Worm (Caenorhabditis elegans) whole organism, midembryonic: Measurements from ENCODE around the gene ZK742.3.

Experiments used
- T22C8.4 ChIP-seq: fragments of 200-800 bp; sonication (Bioruptor generic); IDR thresholded peaks from 2 replicates; pipeline ENCODE4 v1.3.6; 2022; ENCODE audit warnings: missing genetic modification characterization, missing compliant biosample characterization
- flt-1 ChIP-seq: fragments of 200-800 bp; sonication (Bioruptor generic); IDR thresholded peaks from 2 replicates; pipeline ENCODE4 v1.3.6; 2022; ENCODE audit warnings: missing genetic modification characterization, missing compliant biosample characterization
- klf-2 ChIP-seq: fragments of 200-800 bp; sonication (Bioruptor generic); conservative IDR thresholded peaks from 2 replicates; pipeline ENCODE4 v1.3.6; 2022; ENCODE audit warnings: missing genetic modification reagents, missing genetic modification characterization, missing compliant biosample characterization
- med-1 ChIP-seq: sonication (generic microtip); optimal IDR thresholded peaks from 2 replicates; lab custom pipeline; 2017; ENCODE audit warnings: missing genetic modification characterization, mild to moderate bottlenecking, missing compliant biosample characterization, antibody characterized with exemption, missing genetic modification reagents; ENCODE audit not compliant: insufficient read depth
- tab-1 ChIP-seq: fragments of 200-800 bp; sonication (Bioruptor generic); IDR thresholded peaks from 2 replicates; pipeline ENCODE4 v1.3.6; 2022; ENCODE audit warnings: missing genetic modification characterization, missing compliant biosample characterization

DNA sequence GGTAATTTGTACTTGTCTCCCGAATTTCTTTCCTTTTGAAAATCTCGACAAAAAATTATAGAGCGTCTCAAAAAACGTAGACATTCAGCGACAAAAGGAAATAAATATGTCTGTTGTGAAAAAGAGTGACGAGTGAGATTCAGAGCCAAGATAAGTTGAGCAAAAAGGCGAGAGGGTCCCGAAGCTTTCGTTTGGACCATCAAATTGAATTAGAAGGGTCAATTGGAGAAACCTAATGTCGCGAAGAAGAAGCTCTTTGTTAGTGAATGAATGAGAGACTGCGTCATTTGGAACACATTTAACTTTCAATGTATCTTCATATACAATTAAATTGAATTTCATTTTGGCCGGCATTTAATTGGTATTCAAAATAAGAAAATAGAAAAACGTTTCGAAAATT is 6.8 kb upstream of the ZK742.3 start:
- TF ChIP-seq tab-1 (no peak), klf-2 (GFP tag; lab: Robert Waterston, UW) (no peak), flt-1 (GFP tag; lab: Robert Waterston, UW) (no peak), med-1 (GFP tag; lab: Kevin White, UChicago) (no peak), T22C8.4 (GFP tag; lab: Robert Waterston, UW) (no peak)
